Worm (Caenorhabditis elegans) whole organism, L2 larva: ENCODE results near the gene rrf-3.

ENCODE experiments used
- ama-1 ChIP-seq: fragments of 150-350 bp; optimal IDR thresholded peaks from 2 replicates; lab custom pipeline; 2018; ENCODE audit warnings: inconsistent platforms
- nhr-237 ChIP-seq: fragments of 150-350 bp; optimal IDR thresholded peaks from 2 replicates; lab custom pipeline; 2014; ENCODE audit warnings: missing biosample characterization, missing genetic modification characterization
- unc-55 ChIP-seq: fragments of 150-350 bp; sonication (generic microtip); optimal IDR thresholded peaks from 3 replicates; lab custom pipeline; 2014; ENCODE audit warnings: missing biosample characterization, missing genetic modification reagents, missing genetic modification characterization
- unc-62 ChIP-seq: fragments of 150-350 bp; optimal IDR thresholded peaks from 2 replicates; lab custom pipeline; 2014; ENCODE audit warnings: missing biosample characterization, missing genetic modification reagents, missing genetic modification characterization

DNA sequence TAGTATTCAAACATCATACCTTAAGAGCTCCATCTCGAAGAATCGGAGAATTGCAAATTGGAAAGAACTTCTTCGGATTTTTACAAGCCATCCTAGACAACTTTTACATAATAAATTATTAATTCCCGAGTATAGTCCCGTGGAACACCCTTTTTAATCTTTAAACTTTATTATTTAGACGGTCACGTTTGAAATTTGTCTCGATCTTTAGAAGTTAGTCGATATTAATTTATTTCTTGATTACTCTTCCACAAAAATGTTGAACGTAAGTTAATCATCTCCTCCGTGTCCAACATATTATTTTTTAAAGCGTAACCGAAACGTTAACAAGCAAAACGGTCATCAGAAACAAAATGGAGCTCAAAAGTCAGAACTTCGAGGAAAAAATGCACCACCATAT lies 11.2 kb downstream of the rrf-3 start, which contains the start of the genes decr-1.3 and T05C12.1:
- TF ChIP-seq unc-55 (GFP tag; lab: Kevin White, UChicago) (no peak), unc-62 (no peak), ama-1 (no peak), nhr-237 (tag; lab: Kevin White, UChicago) (no peak)
